Fruit fly (Drosophila melanogaster): ENCODE data around the gene Klp98A.

Gene Klp98A

DNA sequence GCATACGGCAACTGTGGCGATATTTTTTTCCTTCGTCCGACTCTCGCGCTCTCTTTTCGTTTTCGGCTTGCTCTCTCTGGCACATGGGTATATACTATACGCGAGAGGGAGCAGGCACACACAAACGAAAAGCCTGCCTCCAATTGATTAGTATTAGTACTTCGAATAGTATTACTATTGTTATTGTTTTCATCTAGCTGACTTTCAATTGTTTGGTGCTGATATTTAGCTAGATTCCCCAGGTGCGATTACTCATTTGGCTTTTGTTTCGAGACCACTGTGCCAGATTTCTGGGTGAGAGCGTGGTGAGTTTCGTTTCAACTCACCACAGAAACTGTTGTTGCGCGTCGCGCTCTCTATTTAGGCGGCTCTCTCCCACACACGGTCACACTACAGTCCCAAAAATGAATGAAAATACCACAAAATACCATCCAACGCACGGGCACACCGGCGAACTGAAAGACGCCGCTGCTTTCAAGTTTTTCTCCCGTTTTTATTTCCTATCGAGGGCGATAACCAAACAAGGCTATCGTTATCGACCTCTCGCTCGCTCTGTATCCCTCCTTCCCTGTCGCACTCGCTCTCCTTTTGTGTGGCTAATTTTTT lies 22.4 kb upstream of the Klp98A start (continued):
- no peak for TF ChIP-seq CG4854 (GFP tag; optimal IDR thresholded peaks at IDR 0.05)
- TF ChIP-seq CG7987 (GFP tag; optimal IDR thresholded peaks at IDR 0.05), result peak; percentile 20
- peak; percentile 63 for TF ChIP-seq CG18262 (tag; optimal IDR thresholded peaks at IDR 0.05)
- TF ChIP-seq Hand (GFP tag; optimal IDR thresholded peaks at IDR 0.05), result peak; percentile 57
- TF ChIP-seq CG16863 (GFP tag; optimal IDR thresholded peaks at IDR 0.05), result peak; percentile 35
- TF ChIP-seq disco-r (GFP tag; optimal IDR thresholded peaks at IDR 0.05), result no peak
- TF ChIP-seq HHEX (GFP tag; optimal IDR thresholded peaks at IDR 0.05), result peak; percentile 63
- peak; percentile 41 for TF ChIP-seq CG7271 (tag; optimal IDR thresholded peaks at IDR 0.05)
- TF ChIP-seq wdn (GFP tag; IDR thresholded peaks at IDR 0.05), result no peak
- peak; percentile 69 for TF ChIP-seq gcm (GFP tag; optimal IDR thresholded peaks at IDR 0.05)
- TF ChIP-seq BEAF-32 (GFP tag; optimal IDR thresholded peaks at IDR 0.05), result peak; percentile 44
- TF ChIP-seq CG15073 (GFP tag; optimal IDR thresholded peaks at IDR 0.05), result no peak
- no peak for TF ChIP-seq Nf-YA (GFP tag; IDR thresholded peaks at IDR 0.05)
- no peak for TF ChIP-seq CG9437 (GFP tag; optimal IDR thresholded peaks at IDR 0.05)
- peak; percentile 64 for TF ChIP-seq CG17186 (GFP tag; optimal IDR thresholded peaks at IDR 0.05)
- TF ChIP-seq CG17385 (GFP tag; optimal IDR thresholded peaks at IDR 0.05), result peak; percentile 67
- no peak for TF ChIP-seq E2f1 (GFP tag; IDR thresholded peaks at IDR 0.05)
- no peak for TF ChIP-seq CkIIα-i1 (GFP tag; IDR thresholded peaks at IDR 0.05)
- TF ChIP-seq gem (tag; optimal IDR thresholded peaks at IDR 0.05), result peak; percentile 62
- peak; percentile 91 to 94 for TF ChIP-seq Trl (optimal IDR thresholded peaks at IDR 0.05)
- TF ChIP-seq Trl (GFP tag; optimal IDR thresholded peaks at IDR 0.05), result peak; percentile 84
- TF ChIP-seq Dip2 (GFP tag; IDR thresholded peaks at IDR 0.05), result no peak
- TF ChIP-seq Eip74EF (GFP tag; optimal IDR thresholded peaks at IDR 0.05), result peak in 1 of 2 experiments; percentile 68
- TF ChIP-seq ssp (GFP tag; IDR thresholded peaks at IDR 0.05), result no peak
- TF ChIP-seq CG4707 (GFP tag; optimal IDR thresholded peaks at IDR 0.05), result peak; percentile 67
- TF ChIP-seq CG10321 (GFP tag; IDR thresholded peaks at IDR 0.05), result no peak
- no peak for TF ChIP-seq CG11560 (tag; IDR thresholded peaks at IDR 0.05)
- no peak for TF ChIP-seq Mrtf (GFP tag; IDR thresholded peaks at IDR 0.05)
- no peak for TF ChIP-seq slp2 (GFP tag; optimal IDR thresholded peaks at IDR 0.05)
- no peak for TF ChIP-seq cg (GFP tag; optimal IDR thresholded peaks at IDR 0.05)
- peak; percentile 67 for TF ChIP-seq sug (tag; optimal IDR thresholded peaks at IDR 0.05)
- TF ChIP-seq CG8388 (GFP tag; optimal IDR thresholded peaks at IDR 0.05), result peak; percentile 71
- no peak for TF ChIP-seq Usf (GFP tag; optimal IDR thresholded peaks at IDR 0.05)
- TF ChIP-seq sr (GFP tag; IDR thresholded peaks at IDR 0.05), result no peak
- peak; percentile 59 for TF ChIP-seq CG6683 (GFP tag; optimal IDR thresholded peaks at IDR 0.05)
- peak; percentile 84 for TF ChIP-seq CG13296 (GFP tag; optimal IDR thresholded peaks at IDR 0.05)
- TF ChIP-seq TFAM (GFP tag; optimal IDR thresholded peaks at IDR 0.05), result no peak
- TF ChIP-seq D (optimal IDR thresholded peaks at IDR 0.05), result peak; percentile 84
- peak; percentile 33 for TF ChIP-seq D (GFP tag; optimal IDR thresholded peaks at IDR 0.05)
- peak; percentile 12 for TF ChIP-seq CG10147 (GFP tag; optimal IDR thresholded peaks at IDR 0.05)
- peak; percentile 28 for TF ChIP-seq CG10267 (tag; optimal IDR thresholded peaks at IDR 0.05)
- TF ChIP-seq Sry-δ (GFP tag; optimal IDR thresholded peaks at IDR 0.05), result peak; percentile 61
- TF ChIP-seq D19B (GFP tag; optimal IDR thresholded peaks at IDR 0.05), result no peak
- no peak for TF ChIP-seq Dll (GFP tag; IDR thresholded peaks at IDR 0.05; ENCODE audit: partially characterized antibody)
- TF ChIP-seq HLH3B (GFP tag; IDR thresholded peaks at IDR 0.05), result no peak
- no peak for TF ChIP-seq Awh (GFP tag; IDR thresholded peaks at IDR 0.05)
- no peak for TF ChIP-seq CG10654 (GFP tag; optimal IDR thresholded peaks at IDR 0.05)
